Fruit fly (Drosophila melanogaster): Measurements from ENCODE around the gene Ugt303B3.

DNA sequence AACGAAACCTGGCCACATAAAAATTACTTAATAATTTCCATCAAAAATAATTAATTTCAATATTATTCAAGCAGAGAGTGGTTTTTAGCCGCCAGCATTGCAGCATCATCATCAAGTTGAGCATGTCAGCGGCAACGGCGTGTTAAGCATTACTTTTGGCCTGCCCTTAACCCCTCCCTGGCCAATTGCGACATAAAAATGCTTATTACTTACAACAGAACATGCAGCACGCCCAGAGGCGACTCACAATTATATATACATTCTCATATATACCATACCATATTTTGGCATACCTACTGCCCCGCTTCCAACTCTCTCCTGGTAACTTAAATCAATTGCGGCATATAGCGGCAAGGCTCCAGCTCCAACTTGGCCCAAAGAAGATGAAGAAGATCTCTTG, 23.2 kb downstream of the Ugt303B3 start:
- TF ChIP-seq ttk (optimal IDR thresholded peaks at IDR 0.05) = no peak
- no peak for TF ChIP-seq Sin3A (optimal IDR thresholded peaks at IDR 0.05)
- no peak for TF ChIP-seq psq (optimal IDR thresholded peaks at IDR 0.05)
- no peak for TF ChIP-seq insv (optimal IDR thresholded peaks at IDR 0.05)
- TF ChIP-seq h (optimal IDR thresholded peaks at IDR 0.05) = no peak
- no peak for TF ChIP-seq Myc (optimal IDR thresholded peaks at IDR 0.05)

Data from Kc167 (cell line).